Worm (Caenorhabditis elegans) whole organism, L1 larva: Measurements from ENCODE around the gene nhr-68.

ENCODE experiments used
- elt-3 ChIP-seq, 6 experiments: fragments of 150-350 bp in 1 of 6; sonication (generic microtip); optimal IDR thresholded peaks; 2 replicates each; lab custom pipeline; 2017 to 2018; ENCODE audit warnings: missing biosample characterization in 6 of 6, missing genetic modification characterization in 6 of 6, inconsistent platforms in 1 of 6
- fkh-8 ChIP-seq: sonication (generic microtip); optimal IDR thresholded peaks from 2 replicates; lab custom pipeline; 2016; ENCODE audit warnings: mild to moderate bottlenecking, missing genetic modification characterization, missing compliant biosample characterization
- isw-1 ChIP-seq: fragments of 200-800 bp; sonication (Bioruptor generic); IDR thresholded peaks from 2 replicates; pipeline ENCODE4 v1.3.6; 2022; ENCODE audit warnings: missing genetic modification characterization, missing compliant biosample characterization
- nhr-28 ChIP-seq: fragments of 150-350 bp; optimal IDR thresholded peaks from 2 replicates; lab custom pipeline; 2014; ENCODE audit warnings: missing biosample characterization, missing genetic modification characterization
- nhr-77 ChIP-seq: fragments of 150-350 bp; optimal IDR thresholded peaks from 2 replicates; lab custom pipeline; 2014; ENCODE audit warnings: missing biosample characterization, missing genetic modification characterization
- nhr-90 ChIP-seq: sonication (generic microtip); optimal IDR thresholded peaks from 2 replicates; lab custom pipeline; 2016; ENCODE audit warnings: mild to moderate bottlenecking, missing genetic modification characterization, missing compliant biosample characterization; ENCODE audit not compliant: poor library complexity
- rnt-1 ChIP-seq: sonication (generic microtip); optimal IDR thresholded peaks from 2 replicates; lab custom pipeline; 2016; ENCODE audit warnings: mild to moderate bottlenecking, missing genetic modification characterization, moderate library complexity, missing compliant biosample characterization
- snpc-4 ChIP-seq: fragments of 150-350 bp; optimal IDR thresholded peaks from 2 replicates; lab custom pipeline; 2014; ENCODE audit warnings: missing biosample characterization, missing genetic modification characterization
- unc-130 ChIP-seq: fragments of 150-350 bp; optimal IDR thresholded peaks from 2 replicates; lab custom pipeline; 2017; ENCODE audit warnings: missing biosample characterization, missing genetic modification characterization, inconsistent platforms
- zag-1 ChIP-seq: fragments of 150-350 bp; optimal IDR thresholded peaks from 2 replicates; lab custom pipeline; 2014; ENCODE audit warnings: missing biosample characterization, missing genetic modification characterization

DNA sequence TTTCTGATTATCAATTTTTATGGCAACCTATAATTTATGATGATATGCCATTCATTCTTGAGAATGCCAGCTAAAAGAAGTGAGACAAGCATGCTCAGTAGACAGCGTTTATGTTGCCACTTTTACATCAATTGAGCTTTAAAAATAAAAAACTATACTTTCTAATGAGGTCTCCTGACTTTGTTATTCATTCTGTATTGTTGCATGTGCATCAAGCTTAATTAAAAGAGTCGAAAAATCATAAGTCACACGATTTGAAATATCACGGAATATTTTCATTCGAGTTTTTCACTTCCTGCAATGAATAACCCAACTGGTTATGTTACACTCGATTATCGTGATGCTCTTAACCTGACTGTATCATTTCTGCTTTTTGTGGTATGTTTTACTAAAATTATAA is 10.6 kb upstream of the nhr-68 start, which contains the start of gene srx-86:
- TF ChIP-seq nhr-28 (tag; lab: Kevin White, UChicago), result no peak
- TF ChIP-seq rnt-1 (tag; lab: Kevin White, UChicago), result no peak
- TF ChIP-seq elt-3 (tag; optimal IDR thresholded peaks at IDR 0.05; lab: Kevin White, UChicago), result no peak
- TF ChIP-seq snpc-4, result no peak
- TF ChIP-seq nhr-77, result no peak
- no peak for TF ChIP-seq fkh-8 (tag; lab: Kevin White, UChicago)
- no peak for TF ChIP-seq isw-1
- no peak for TF ChIP-seq nhr-90 (tag; lab: Kevin White, UChicago)
- no peak for TF ChIP-seq zag-1 (tag; lab: Kevin White, UChicago)
- no peak for TF ChIP-seq unc-130
